Worm (Caenorhabditis elegans) whole organism, L4 larva: ENCODE results near the gene F35H10.2.

Experiments used
- T26A8.4 ChIP-seq: fragments of 200-800 bp; sonication (Bioruptor generic); IDR thresholded peaks from 2 replicates; pipeline ENCODE4 v1.3.6; 2022; ENCODE audit warnings: missing genetic modification characterization, missing compliant biosample characterization
- Y5F2A.4 ChIP-seq: fragments of 200-800 bp; sonication (Bioruptor generic); optimal IDR thresholded peaks from 2 replicates; lab custom pipeline; 2018; ENCODE audit warnings: mild to moderate bottlenecking, missing genetic modification characterization, missing compliant biosample characterization
- aha-1 ChIP-seq: fragments of 150-350 bp; peaks from one replicate; lab custom pipeline; 2014; ENCODE audit warnings: missing biosample characterization, missing genetic modification characterization
- aly-2 ChIP-seq: sonication (generic microtip); optimal IDR thresholded peaks from 2 replicates; lab custom pipeline; 2018; ENCODE audit warnings: missing biosample characterization, missing genetic modification characterization
- daf-16 ChIP-seq, 3 experiments: sonication (generic microtip); optimal IDR thresholded peaks; 2 replicates each; lab custom pipeline; 2016 to 2017; ENCODE audit warnings: missing genetic modification characterization in 3 of 3, missing genetic modification reagents in 3 of 3, mild to moderate bottlenecking in 2 of 3, missing compliant biosample characterization in 2 of 3, missing biosample characterization in 1 of 3, moderate library complexity in 1 of 3
- daf-19 ChIP-seq: fragments of 200-800 bp; sonication (Bioruptor generic); conservative IDR thresholded peaks from 2 replicates; pipeline ENCODE4 v1.3.6; 2022; ENCODE audit warnings: missing genetic modification characterization, missing compliant biosample characterization
- dmd-6 ChIP-seq: fragments of 200-800 bp; sonication (Bioruptor generic); IDR thresholded peaks from 2 replicates; pipeline ENCODE4 v1.3.6; 2022; ENCODE audit warnings: missing genetic modification reagents, missing genetic modification characterization, missing compliant biosample characterization
- dpl-1 ChIP-seq: fragments of 150-350 bp; optimal IDR thresholded peaks from 2 replicates; lab custom pipeline; 2014; ENCODE audit warnings: missing biosample characterization, missing genetic modification reagents, missing genetic modification characterization
- dve-1 ChIP-seq: sonication (generic microtip); optimal IDR thresholded peaks from 2 replicates; lab custom pipeline; 2017; ENCODE audit warnings: antibody characterized with exemption, mild to moderate bottlenecking, missing genetic modification characterization, missing compliant biosample characterization; ENCODE audit not compliant: insufficient read depth
- fkh-10 ChIP-seq: fragments of 150-350 bp; optimal IDR thresholded peaks from 2 replicates; lab custom pipeline; 2014; ENCODE audit warnings: missing biosample characterization, missing genetic modification reagents, missing genetic modification characterization
- fos-1 ChIP-seq: fragments of 150-350 bp; optimal IDR thresholded peaks from 2 replicates; lab custom pipeline; 2014; ENCODE audit warnings: missing biosample characterization, missing genetic modification characterization
- hlh-11 ChIP-seq: fragments of 200-800 bp; sonication (Bioruptor generic); optimal IDR thresholded peaks from 2 replicates; lab custom pipeline; 2018; ENCODE audit warnings: mild to moderate bottlenecking, missing genetic modification characterization, missing compliant biosample characterization
- hlh-30 ChIP-seq: sonication (generic microtip); optimal IDR thresholded peaks from 2 replicates; lab custom pipeline; 2017; ENCODE audit warnings: antibody characterized with exemption, mild to moderate bottlenecking, missing genetic modification characterization, missing compliant biosample characterization; ENCODE audit not compliant: insufficient read depth
- lin-29 ChIP-seq: fragments of 200-800 bp; sonication (Bioruptor generic); IDR thresholded peaks from 2 replicates; pipeline ENCODE4 v1.3.6; 2022; ENCODE audit warnings: missing genetic modification reagents, missing genetic modification characterization, missing compliant biosample characterization
- madf-9 ChIP-seq: fragments of 200-800 bp; sonication (Bioruptor generic); conservative IDR thresholded peaks from 2 replicates; pipeline ENCODE4 v1.3.6; 2022; ENCODE audit warnings: missing genetic modification reagents, missing genetic modification characterization, missing compliant biosample characterization
- mdl-1 ChIP-seq, 2 experiments: fragments of 150-350 bp in 1 of 2; sonication (generic microtip) in 1 of 2; optimal IDR thresholded peaks; 2 replicates each; lab custom pipeline; 2014 to 2017; ENCODE audit warnings: missing biosample characterization in 2 of 2, missing genetic modification characterization in 2 of 2
- mxl-3 ChIP-seq: fragments of 200-800 bp; sonication (Bioruptor generic); optimal IDR thresholded peaks from 2 replicates; lab custom pipeline; 2018; ENCODE audit warnings: mild to moderate bottlenecking, missing genetic modification characterization, missing compliant biosample characterization
- nhr-111 ChIP-seq: fragments of 200-800 bp; sonication (Bioruptor generic); optimal IDR thresholded peaks from 2 replicates; lab custom pipeline; 2018; ENCODE audit warnings: mild to moderate bottlenecking, missing genetic modification characterization, missing compliant biosample characterization
- nhr-28 ChIP-seq: fragments of 150-350 bp; optimal IDR thresholded peaks from 2 replicates; lab custom pipeline; 2014; ENCODE audit warnings: missing biosample characterization, missing genetic modification characterization
- nhr-41 ChIP-seq: fragments of 200-800 bp; sonication (Bioruptor generic); IDR thresholded peaks from 2 replicates; pipeline ENCODE4 v1.3.6; 2022; ENCODE audit warnings: missing genetic modification reagents, missing genetic modification characterization, missing compliant biosample characterization
- nhr-48 ChIP-seq: sonication (generic microtip); optimal IDR thresholded peaks from 2 replicates; lab custom pipeline; 2016; ENCODE audit warnings: mild to moderate bottlenecking, missing genetic modification characterization, missing compliant biosample characterization
- pha-4 ChIP-seq, 2 experiments: fragments of 150-350 bp in 1 of 2; fragments of 200-800 bp in 1 of 2; sonication (Bioruptor generic) in 1 of 2; IDR thresholded peaks in 1 of 2; optimal IDR thresholded peaks in 1 of 2; 2 replicates each; pipeline versions ENCODE4 v1.3.6 to Lab custom; 2014 to 2022; ENCODE audit warnings: missing genetic modification characterization in 2 of 2, missing genetic modification reagents in 2 of 2, missing biosample characterization in 1 of 2, missing compliant biosample characterization in 1 of 2
- pqm-1 ChIP-seq: sonication (generic microtip); optimal IDR thresholded peaks from 2 replicates; lab custom pipeline; 2017; ENCODE audit warnings: missing biosample characterization, missing genetic modification characterization
- saeg-2 ChIP-seq: fragments of 200-800 bp; sonication (Bioruptor generic); IDR thresholded peaks from 2 replicates; pipeline ENCODE4 v1.3.6; 2022; ENCODE audit warnings: missing genetic modification reagents, missing genetic modification characterization, missing compliant biosample characterization
- set-16 ChIP-seq: fragments of 200-800 bp; sonication (Bioruptor generic); IDR thresholded peaks from 2 replicates; pipeline ENCODE4 v1.3.6; 2022; ENCODE audit warnings: missing genetic modification reagents, missing genetic modification characterization, missing compliant biosample characterization
- vab-7 ChIP-seq: fragments of 200-800 bp; sonication (Bioruptor generic); IDR thresholded peaks from 2 replicates; pipeline ENCODE4 v1.3.6; 2022; ENCODE audit warnings: missing genetic modification reagents, missing genetic modification characterization, missing compliant biosample characterization
- ztf-7 ChIP-seq: fragments of 150-350 bp; optimal IDR thresholded peaks from 2 replicates; lab custom pipeline; 2014; ENCODE audit warnings: missing biosample characterization, missing genetic modification characterization

Gene F35H10.2

DNA sequence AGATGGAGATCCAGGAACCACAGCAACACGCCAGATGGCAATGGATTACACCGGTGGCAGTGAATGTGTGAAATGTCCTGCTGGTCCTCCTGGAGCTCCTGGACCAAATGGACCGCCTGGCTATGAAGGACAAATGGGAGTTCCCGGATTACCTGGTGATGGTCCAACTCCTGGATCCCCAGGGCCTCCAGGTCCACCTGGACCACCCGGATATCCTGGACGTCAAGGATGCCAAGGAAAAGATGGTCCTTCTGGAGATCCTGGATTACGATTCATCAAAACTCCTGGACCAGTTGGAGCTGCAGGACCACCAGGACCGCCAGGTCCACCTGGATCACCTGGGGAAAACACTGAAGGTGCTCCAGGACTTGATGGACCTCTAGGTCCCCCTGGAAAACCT, 28.3 kb downstream of the F35H10.2 start:
- no peak for TF ChIP-seq lin-29 (GFP tag; lab: Robert Waterston, UW)
- peak; percentile 76; the same call in 1 of the 2 replicates for TF ChIP-seq set-16 (GFP tag; lab: Robert Waterston, UW)

DNA sequence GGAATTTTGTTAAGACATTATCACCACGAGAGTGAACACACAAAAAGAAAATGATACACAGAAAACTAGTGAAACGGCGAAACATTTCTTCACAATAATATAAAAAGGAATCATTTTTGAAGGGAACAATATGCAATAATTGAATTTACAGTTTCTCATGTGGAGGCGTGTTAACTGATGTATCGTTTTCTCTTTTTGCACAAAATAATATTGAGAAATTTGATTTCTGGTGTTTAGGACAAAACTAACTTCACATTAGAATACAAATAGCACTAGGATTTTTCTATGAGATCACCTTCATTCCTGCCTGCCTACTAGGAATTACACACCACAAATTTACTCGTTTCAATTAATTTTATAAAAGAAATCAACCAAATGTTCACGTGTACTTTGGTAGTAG, 29.5 kb downstream of the F35H10.2 start, which contains the start of gene D2096.13:
Gene D2096.13 (minus strand): TSS at position 101 of the 400 bp plus-strand sequence.
- TF ChIP-seq aha-1 (tag; lab: Kevin White, UChicago) (peak; percentile 35), T26A8.4 (GFP tag; lab: Robert Waterston, UW) (no peak), ztf-7 (no peak)

DNA sequence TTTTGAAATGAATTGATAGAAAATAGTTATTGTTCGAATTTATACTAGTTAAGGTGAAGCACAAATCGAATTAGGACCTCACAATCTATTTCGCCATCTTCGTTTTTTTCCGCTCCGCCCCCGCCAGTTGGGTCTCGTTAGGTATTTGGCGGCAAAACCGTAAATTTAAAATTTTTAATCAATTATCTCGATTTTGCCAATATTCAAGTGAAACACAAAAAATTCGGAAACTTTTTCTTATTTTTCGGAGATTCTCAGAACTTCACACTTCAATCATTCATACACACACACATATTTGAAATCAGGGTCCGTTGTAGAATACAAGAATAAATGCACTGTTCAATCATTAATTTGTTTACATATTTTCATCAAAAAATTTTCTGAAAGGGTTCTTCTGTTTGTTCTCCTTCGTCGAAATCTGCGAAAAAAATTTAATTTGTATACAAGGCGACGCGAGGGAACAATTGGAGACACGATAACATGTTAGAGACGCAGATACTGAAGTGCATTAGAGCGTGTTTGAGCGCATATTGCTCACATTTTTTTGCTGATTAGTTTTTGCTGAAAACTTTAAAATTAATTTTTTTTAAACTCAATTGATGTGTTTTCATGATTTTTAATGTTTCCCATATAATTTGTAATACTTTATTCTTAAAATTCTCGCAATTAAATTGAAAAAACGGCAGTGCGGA, 30.8 kb downstream of the F35H10.2 start, which contains the start of gene D2096.5:
Gene D2096.5 (minus strand): TSS at position 51 of the 692 bp plus-strand sequence.
- TF ChIP-seq Y5F2A.4 (GFP tag; lab: Kevin White, UChicago) (no peak), nhr-28 (tag; lab: Kevin White, UChicago) (peak; percentile 29), daf-16 (GFP tag; optimal IDR thresholded peaks at IDR 0.05; lab: Kevin White, UChicago) (no peak), daf-16 (tag; optimal IDR thresholded peaks at IDR 0.05; lab: Kevin White, UChicago) (peak; percentile 44), pha-4 (GFP tag; IDR thresholded peaks at IDR 0.05; lab: Robert Waterston, UW) (no peak), pha-4 (tag; optimal IDR thresholded peaks at IDR 0.05; lab: Kevin White, UChicago) (peak; percentile 29)

DNA sequence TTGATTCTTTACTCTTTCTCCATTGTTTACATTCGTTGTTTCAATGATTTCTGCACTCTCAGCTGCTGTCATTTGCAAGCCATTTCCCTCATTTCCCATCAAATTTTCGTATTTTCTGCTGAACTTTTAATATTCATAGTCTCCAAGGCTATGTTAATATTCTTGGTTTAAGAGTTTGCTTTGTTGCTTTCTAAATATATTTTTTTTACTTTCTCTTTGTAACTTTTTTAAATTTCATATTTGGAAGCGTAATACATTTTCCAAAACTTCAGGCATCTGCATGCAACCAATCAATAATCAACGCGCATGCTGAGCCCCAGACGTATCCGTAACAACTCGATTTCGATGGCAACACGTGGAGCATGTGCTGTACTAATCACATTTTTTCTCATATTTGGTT, 31.8 kb downstream of the F35H10.2 start, which contains the start of gene sqv-1:
Gene sqv-1 (plus strand): TSS at position 301 of the 400 bp plus-strand sequence.
- no peak for TF ChIP-seq daf-19 (GFP tag; lab: Robert Waterston, UW)
- no peak for TF ChIP-seq daf-16 (GFP tag; optimal IDR thresholded peaks at IDR 0.05; lab: Kevin White, UChicago)
- peak; percentile 33 for TF ChIP-seq daf-16 (tag; optimal IDR thresholded peaks at IDR 0.05; lab: Kevin White, UChicago)

DNA sequence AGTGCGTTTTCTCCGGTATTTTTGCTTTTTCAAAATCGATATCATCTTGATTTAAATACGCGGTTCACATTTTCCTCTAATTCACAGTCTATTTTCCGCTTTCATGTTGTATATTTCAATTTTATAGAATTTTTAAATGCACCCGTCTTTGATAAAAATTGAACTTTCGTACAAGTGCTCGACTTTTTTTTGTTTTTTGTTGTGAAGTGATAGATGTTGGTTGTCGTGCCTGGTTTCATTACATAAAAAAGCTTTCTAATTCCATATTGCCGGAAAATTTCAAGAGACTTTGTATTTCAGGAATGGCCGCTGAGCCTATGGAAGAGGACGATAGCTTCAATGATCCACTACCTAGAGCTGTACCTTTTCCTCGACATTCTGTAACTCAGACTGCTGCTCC, 34.1 kb downstream of the F35H10.2 start, which contains the start of gene D2096.12:
Gene D2096.12 (plus strand): TSS at position 301 of the 400 bp plus-strand sequence.
- TF ChIP-seq set-16 (GFP tag; lab: Robert Waterston, UW), result no peak
- no peak for TF ChIP-seq madf-9 (GFP tag; lab: Robert Waterston, UW)
- no peak for TF ChIP-seq vab-7
- TF ChIP-seq nhr-41 (GFP tag; lab: Robert Waterston, UW), result no peak
- no peak for TF ChIP-seq nhr-111 (GFP tag; lab: Kevin White, UChicago)
- no peak for TF ChIP-seq fos-1
- TF ChIP-seq Y5F2A.4 (GFP tag; lab: Kevin White, UChicago), result no peak
- no peak for TF ChIP-seq dpl-1 (GFP tag; lab: Kevin White, UChicago)
- TF ChIP-seq aly-2 (tag; lab: Kevin White, UChicago), result no peak
- no peak for TF ChIP-seq fkh-10 (GFP tag; lab: Kevin White, UChicago)
- no peak for TF ChIP-seq hlh-11 (tag; lab: Kevin White, UChicago)
- TF ChIP-seq, all 104 proteins: peak for 0

DNA sequence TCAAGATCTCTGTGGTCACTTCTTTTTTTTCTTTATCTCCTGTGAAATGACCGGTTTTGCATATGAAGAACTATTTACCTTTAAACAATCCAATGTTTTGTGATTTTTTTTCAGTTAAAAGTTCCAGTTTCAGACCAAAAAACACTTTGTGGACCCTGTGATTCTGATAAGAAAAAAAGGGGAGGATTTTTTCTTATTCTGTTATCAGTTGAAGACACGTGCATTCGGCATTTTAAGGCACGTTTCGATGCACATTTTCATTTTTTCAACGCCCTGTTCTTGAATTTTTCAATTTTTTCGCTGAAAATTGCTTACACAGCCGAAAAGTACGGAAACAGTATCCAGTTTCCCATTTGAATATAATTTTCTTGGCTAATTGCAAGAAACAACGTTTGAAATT, 37.3 kb downstream of the F35H10.2 start, which contains the start of gene aagr-1:
Gene aagr-1 (plus strand): TSS at position 227 of the 400 bp plus-strand sequence.
- TF ChIP-seq nhr-48 (tag; lab: Kevin White, UChicago) (no peak), saeg-2 (GFP tag; lab: Robert Waterston, UW) (no peak), pqm-1 (tag; lab: Kevin White, UChicago) (peak; percentile 34), dmd-6 (GFP tag; lab: Robert Waterston, UW) (peak; percentile 79), hlh-11 (tag; lab: Kevin White, UChicago) (peak; percentile 39), nhr-28 (tag; lab: Kevin White, UChicago) (peak; percentile 47), mxl-3 (GFP tag; lab: Kevin White, UChicago) (peak; percentile 13), mdl-1 (tag; optimal IDR thresholded peaks at IDR 0.05; lab: Kevin White, UChicago) (peak in 1 of 2 experiments; percentile 53), daf-16 (GFP tag; optimal IDR thresholded peaks at IDR 0.05; lab: Kevin White, UChicago) (no peak), daf-16 (tag; optimal IDR thresholded peaks at IDR 0.05; lab: Kevin White, UChicago) (peak; percentile 46), dve-1 (peak; percentile 42), hlh-30 (tag; lab: Kevin White, UChicago) (peak; percentile 41)
